Worm (Caenorhabditis elegans) whole organism, L3 larva: ENCODE data around the gene F47E1.1.
A peak's percentile ranks its signal among the peaks of the same experiment; 100 is the strongest.

ENCODE experiments used
- aly-2 ChIP-seq: fragments of 150-350 bp; optimal IDR thresholded peaks from 2 replicates; lab custom pipeline; 2014; ENCODE audit warnings: missing biosample characterization, missing genetic modification characterization
- ama-1 ChIP-seq: fragments of 150-350 bp; optimal IDR thresholded peaks from 2 replicates; lab custom pipeline; 2018
- fos-1 ChIP-seq: fragments of 150-350 bp; optimal IDR thresholded peaks from 2 replicates; lab custom pipeline; 2014; ENCODE audit warnings: missing biosample characterization, missing genetic modification characterization
- lin-15B ChIP-seq: fragments of 150-350 bp; optimal IDR thresholded peaks from 2 replicates; lab custom pipeline; 2014; ENCODE audit warnings: missing biosample characterization, missing genetic modification characterization
- nfya-1 ChIP-seq: sonication (generic microtip); optimal IDR thresholded peaks from 2 replicates; lab custom pipeline; 2017; ENCODE audit warnings: missing genetic modification characterization, mild to moderate bottlenecking, missing compliant biosample characterization, antibody characterized with exemption, moderate library complexity; ENCODE audit not compliant: insufficient read depth
- nhr-25 ChIP-seq: sonication (generic microtip); optimal IDR thresholded peaks from 2 replicates; lab custom pipeline; 2017; ENCODE audit warnings: missing biosample characterization, missing genetic modification characterization
- nhr-76 ChIP-seq: fragments of 150-350 bp; sonication (generic microtip); optimal IDR thresholded peaks from 5 replicates; lab custom pipeline; 2014; ENCODE audit warnings: missing biosample characterization, missing genetic modification characterization
- pqm-1 ChIP-seq: fragments of 150-350 bp; optimal IDR thresholded peaks from 2 replicates; lab custom pipeline; 2017; ENCODE audit warnings: missing biosample characterization, missing genetic modification characterization, inconsistent platforms
- sea-2 ChIP-seq: fragments of 150-350 bp; sonication (generic microtip); optimal IDR thresholded peaks from 4 replicates; lab custom pipeline; 2014; ENCODE audit warnings: missing biosample characterization, missing genetic modification reagents, missing genetic modification characterization
- skn-1 ChIP-seq: fragments of 150-350 bp; optimal IDR thresholded peaks from 2 replicates; lab custom pipeline; 2014; ENCODE audit warnings: missing biosample characterization, missing genetic modification characterization
- snpc-4 ChIP-seq: fragments of 150-350 bp; optimal IDR thresholded peaks from 2 replicates; lab custom pipeline; 2014; ENCODE audit warnings: missing biosample characterization, missing genetic modification characterization
- ztf-4 ChIP-seq: fragments of 150-350 bp; optimal IDR thresholded peaks from 2 replicates; lab custom pipeline; 2014; ENCODE audit warnings: missing biosample characterization, missing genetic modification characterization

ce11 chrX:9035142-9035541 lies 41.8 kb upstream of the F47E1.1 start:
- TF ChIP-seq fos-1 (tag; lab: Kevin White, UChicago) (no peak), ama-1 (lab: Kevin White, UChicago) (no peak), lin-15B (tag; lab: Kevin White, UChicago) (no peak), snpc-4 (tag; lab: Kevin White, UChicago) (no peak), nhr-76 (tag; lab: Kevin White, UChicago) (no peak), sea-2 (GFP tag; lab: Kevin White, UChicago) (no peak), pqm-1 (tag; lab: Kevin White, UChicago) (peak; percentile 80), nhr-25 (tag; lab: Kevin White, UChicago) (no peak), aly-2 (tag; lab: Kevin White, UChicago) (no peak), ztf-4 (tag; lab: Kevin White, UChicago) (no peak), nfya-1 (tag; lab: Kevin White, UChicago) (no peak), skn-1 (tag; lab: Kevin White, UChicago) (peak; percentile 74)
